Fruit fly (Drosophila melanogaster) whole organism, embryonic: ENCODE measurements around the gene sals.
A peak's percentile ranks its signal among the peaks of the same experiment; 100 is the strongest.

ENCODE experiments used
- Adf1 ChIP-seq: fragments of 200-800 bp; sonication (Bioruptor generic); IDR thresholded peaks from 2 replicates; pipeline ENCODE4 v1.3.6; 2022; ENCODE audit warnings: missing biosample characterization, missing genetic modification characterization
- CG12659 ChIP-seq: fragments of 200-800 bp; sonication (Bioruptor generic); optimal IDR thresholded peaks from 3 replicates; lab custom pipeline; 2017; ENCODE audit warnings: mild to moderate bottlenecking, missing biosample characterization, missing genetic modification reagents, missing genetic modification characterization
- CG13775 ChIP-seq: fragments of 200-800 bp; sonication (Bioruptor generic); optimal IDR thresholded peaks from 3 replicates; lab custom pipeline; 2017; ENCODE audit warnings: missing biosample characterization, mild to moderate bottlenecking, missing genetic modification characterization
- CG14050 ChIP-seq: fragments of 200-800 bp; sonication (Bioruptor generic); IDR thresholded peaks from 3 replicates; pipeline ENCODE4 v1.3.6; 2022; ENCODE audit warnings: missing biosample characterization, missing genetic modification characterization
- CG14667 ChIP-seq: fragments of 200-800 bp; sonication (Bioruptor generic); IDR thresholded peaks from 2 replicates; pipeline ENCODE4 v1.3.6; 2022; ENCODE audit warnings: missing biosample characterization, missing genetic modification characterization
- CG16779 ChIP-seq: fragments of 200-800 bp; sonication (Bioruptor generic); IDR thresholded peaks from 2 replicates; pipeline ENCODE4 v1.3.6; 2022; ENCODE audit warnings: missing biosample characterization, missing genetic modification characterization
- CG16863 ChIP-seq: fragments of 200-800 bp; sonication (Bioruptor generic); optimal IDR thresholded peaks from 3 replicates; lab custom pipeline; 2016; ENCODE audit warnings: missing biosample characterization, missing genetic modification characterization
- CG18011 ChIP-seq: fragments of 200-800 bp; sonication (Bioruptor generic); optimal IDR thresholded peaks from 2 replicates; lab custom pipeline; 2017; ENCODE audit warnings: missing biosample characterization, missing genetic modification characterization, mild to moderate bottlenecking, moderate library complexity, missing genotype
- CG18619 ChIP-seq: fragments of 200-800 bp; sonication (Bioruptor generic); optimal IDR thresholded peaks from 3 replicates; lab custom pipeline; 2017; ENCODE audit warnings: missing biosample characterization, mild to moderate bottlenecking, missing genetic modification characterization
- CG30403 ChIP-seq: fragments of 200-800 bp; sonication (Bioruptor generic); optimal IDR thresholded peaks from 3 replicates; lab custom pipeline; 2016; ENCODE audit warnings: missing biosample characterization, missing genetic modification characterization
- CG34376 ChIP-seq: fragments of 200-800 bp; sonication (Bioruptor generic); optimal IDR thresholded peaks from 2 replicates; lab custom pipeline; 2018; ENCODE audit warnings: missing biosample characterization, mild to moderate bottlenecking, missing genetic modification characterization
- CG4820 ChIP-seq: fragments of 200-800 bp; sonication (Bioruptor generic); optimal IDR thresholded peaks from 3 replicates; lab custom pipeline; 2016; ENCODE audit warnings: missing biosample characterization, missing genetic modification characterization
- CG4854 ChIP-seq: fragments of 200-800 bp; sonication (Bioruptor generic); optimal IDR thresholded peaks from 2 replicates; lab custom pipeline; 2016; ENCODE audit warnings: missing biosample characterization, missing genetic modification characterization, inconsistent platforms
- CG5180 ChIP-seq: fragments of 200-800 bp; sonication (Bioruptor generic); optimal IDR thresholded peaks from 3 replicates; lab custom pipeline; 2017; ENCODE audit warnings: missing biosample characterization, missing genetic modification characterization, mild to moderate bottlenecking, moderate library complexity, missing genetic modification reagents
- CG7786 ChIP-seq: fragments of 200-800 bp; sonication (Bioruptor generic); optimal IDR thresholded peaks from 2 replicates; lab custom pipeline; 2016; ENCODE audit warnings: missing biosample characterization, missing genetic modification characterization
- CG8765 ChIP-seq: fragments of 200-800 bp; sonication (Bioruptor generic); IDR thresholded peaks from 2 replicates; pipeline ENCODE4 v1.3.6; 2022; ENCODE audit warnings: missing biosample characterization, missing genetic modification characterization
- CG9215 ChIP-seq: fragments of 200-800 bp; sonication (Bioruptor generic); IDR thresholded peaks from 2 replicates; pipeline ENCODE4 v1.3.6; 2022; ENCODE audit warnings: missing biosample characterization, missing genetic modification characterization
- CG9817 ChIP-seq: fragments of 200-800 bp; sonication (Bioruptor generic); optimal IDR thresholded peaks from 2 replicates; lab custom pipeline; 2018; ENCODE audit warnings: missing biosample characterization, mild to moderate bottlenecking, missing genetic modification characterization, moderate library complexity
- CkIIα-i1 ChIP-seq: fragments of 200-800 bp; sonication (Bioruptor generic); IDR thresholded peaks from 2 replicates; pipeline ENCODE4 v1.3.6; 2022; ENCODE audit warnings: missing biosample characterization, missing genetic modification characterization
- Dfd ChIP-seq, 2 experiments: fragments of >200 bp; optimal IDR thresholded peaks; 2 replicates each; lab custom pipeline; 2017; ENCODE audit warnings: missing biosample characterization in 2 of 2, missing genetic modification characterization in 2 of 2
- Eip74EF ChIP-seq, 2 experiments: fragments of 200-800 bp in 1 of 2; fragments of >200 bp in 1 of 2; sonication (Bioruptor generic) in 1 of 2; optimal IDR thresholded peaks; 2 replicates each; lab custom pipeline; 2017 to 2019; ENCODE audit warnings: missing biosample characterization in 2 of 2, missing genetic modification characterization in 2 of 2, mild to moderate bottlenecking in 1 of 2, moderate library complexity in 1 of 2
- HLH3B ChIP-seq: fragments of 200-800 bp; sonication (Bioruptor generic); IDR thresholded peaks from 2 replicates; pipeline ENCODE4 v1.3.6; 2022; ENCODE audit warnings: missing biosample characterization, missing genetic modification characterization
- HLH4C ChIP-seq: fragments of 200-800 bp; sonication (Bioruptor generic); IDR thresholded peaks from 3 replicates; pipeline ENCODE4 v1.3.6; 2022; ENCODE audit warnings: missing biosample characterization, missing genetic modification characterization; ENCODE audit not compliant: partially characterized antibody
- Lpt ChIP-seq: fragments of >200 bp; optimal IDR thresholded peaks from 2 replicates; lab custom pipeline; 2018; ENCODE audit warnings: missing biosample characterization, missing genetic modification characterization
- MTF-1 ChIP-seq: fragments of 200-800 bp; sonication (Bioruptor generic); optimal IDR thresholded peaks from 2 replicates; lab custom pipeline; 2018; ENCODE audit warnings: missing biosample characterization, mild to moderate bottlenecking, missing genetic modification characterization, borderline replicate concordance
- Neu2 ChIP-seq: fragments of 200-800 bp; sonication (Bioruptor generic); optimal IDR thresholded peaks from 3 replicates; lab custom pipeline; 2016; ENCODE audit warnings: missing biosample characterization, missing genetic modification characterization, borderline replicate concordance
- Scr ChIP-seq: fragments of 200-800 bp; sonication (Bioruptor generic); IDR thresholded peaks from 2 replicates; pipeline ENCODE4 v1.3.6; 2022; ENCODE audit warnings: missing biosample characterization, missing genetic modification characterization; ENCODE audit not compliant: partially characterized antibody
- Side ChIP-seq: fragments of 200-800 bp; sonication (Bioruptor generic); optimal IDR thresholded peaks from 2 replicates; lab custom pipeline; 2016; ENCODE audit warnings: missing biosample characterization, missing genetic modification characterization
- Ssrp ChIP-seq: fragments of 200-800 bp; sonication (Bioruptor generic); optimal IDR thresholded peaks from 2 replicates; lab custom pipeline; 2018; ENCODE audit warnings: missing biosample characterization, mild to moderate bottlenecking, missing genetic modification characterization, moderate library complexity
- cg ChIP-seq: fragments of 200-800 bp; sonication (Bioruptor generic); optimal IDR thresholded peaks from 3 replicates; lab custom pipeline; 2019; ENCODE audit warnings: missing biosample characterization, mild to moderate bottlenecking, missing genetic modification characterization, moderate library complexity
- da ChIP-seq: fragments of 200-800 bp; sonication (Bioruptor generic); optimal IDR thresholded peaks from 2 replicates; lab custom pipeline; 2016; ENCODE audit warnings: missing biosample characterization, missing genetic modification characterization
- disco-r ChIP-seq: fragments of 200-800 bp; sonication (Bioruptor generic); optimal IDR thresholded peaks from 2 replicates; lab custom pipeline; 2016; ENCODE audit warnings: missing biosample characterization, missing genetic modification characterization
- fu2 ChIP-seq: fragments of 200-800 bp; sonication (Bioruptor generic); optimal IDR thresholded peaks from 2 replicates; lab custom pipeline; 2016; ENCODE audit warnings: missing biosample characterization, missing genetic modification characterization
- grau ChIP-seq: fragments of 200-800 bp; optimal IDR thresholded peaks from 3 replicates; lab custom pipeline; 2019; ENCODE audit warnings: missing biosample characterization, mild to moderate bottlenecking, missing genetic modification characterization, moderate library complexity
- gt ChIP-seq: fragments of 200-800 bp; sonication (Bioruptor generic); IDR thresholded peaks from 2 replicates; pipeline ENCODE4 v1.3.6; 2022; ENCODE audit warnings: missing biosample characterization, missing genetic modification characterization
- ind ChIP-seq: fragments of 200-800 bp; sonication (Bioruptor generic); optimal IDR thresholded peaks from 3 replicates; lab custom pipeline; 2016; ENCODE audit warnings: missing biosample characterization, missing genetic modification characterization
- klu ChIP-seq: fragments of 200-800 bp; sonication (Bioruptor generic); IDR thresholded peaks from 2 replicates; pipeline ENCODE4 v1.3.6; 2022; ENCODE audit warnings: missing biosample characterization, missing genetic modification characterization
- mirr ChIP-seq: fragments of 200-800 bp; sonication (Bioruptor generic); optimal IDR thresholded peaks from 3 replicates; lab custom pipeline; 2018; ENCODE audit warnings: missing biosample characterization, mild to moderate bottlenecking, missing genetic modification characterization
- oc ChIP-seq: fragments of 200-800 bp; sonication (Bioruptor generic); optimal IDR thresholded peaks from 2 replicates; lab custom pipeline; 2018; ENCODE audit warnings: missing biosample characterization, mild to moderate bottlenecking, missing genetic modification characterization, moderate library complexity
- pan ChIP-seq, 4 experiments: fragments of >200 bp in 3 of 4; fragments of 200-800 bp in 1 of 4; sonication (Bioruptor generic) in 1 of 4; optimal IDR thresholded peaks in 3 of 4; IDR thresholded peaks in 1 of 4; 2 replicates each; pipeline versions ENCODE4 v1.3.6 to Lab custom; 2017 to 2022; ENCODE audit warnings: missing biosample characterization in 2 of 4, missing genetic modification characterization in 2 of 4, mixed read lengths in 1 of 4
- phol ChIP-seq: fragments of 200-800 bp; sonication (Bioruptor generic); optimal IDR thresholded peaks from 3 replicates; lab custom pipeline; 2018; ENCODE audit warnings: missing biosample characterization, mild to moderate bottlenecking, missing genetic modification characterization, moderate library complexity
- sc ChIP-seq, 3 experiments: fragments of >200 bp in 2 of 3; fragments of 200-800 bp in 1 of 3; sonication (Bioruptor generic) in 1 of 3; optimal IDR thresholded peaks; 2 replicates in 2 of 3; 3 replicates in 1 of 3; lab custom pipeline; 2017; ENCODE audit warnings: mild to moderate bottlenecking in 1 of 3, missing biosample characterization in 1 of 3, missing genetic modification characterization in 1 of 3, missing genetic modification reagents in 1 of 3
- sim ChIP-seq: fragments of 200-800 bp; sonication (Bioruptor generic); IDR thresholded peaks from 2 replicates; pipeline ENCODE4 v1.3.6; 2022; ENCODE audit warnings: missing biosample characterization, missing genetic modification characterization
- sima ChIP-seq: fragments of 200-800 bp; sonication (Bioruptor generic); optimal IDR thresholded peaks from 2 replicates; lab custom pipeline; 2016; ENCODE audit warnings: missing biosample characterization, missing genetic modification characterization
- sob ChIP-seq: fragments of 200-800 bp; sonication (Bioruptor generic); IDR thresholded peaks from 2 replicates; pipeline ENCODE4 v1.3.6; 2022; ENCODE audit warnings: missing biosample characterization, missing genetic modification characterization
- tgo ChIP-seq: fragments of 200-800 bp; sonication (Bioruptor generic); IDR thresholded peaks from 3 replicates; pipeline ENCODE4 v1.3.6; 2022; ENCODE audit warnings: missing biosample characterization, missing genetic modification characterization
- zfh2 ChIP-seq: fragments of 200-800 bp; sonication (Bioruptor generic); optimal IDR thresholded peaks from 2 replicates; lab custom pipeline; 2016; ENCODE audit warnings: missing biosample characterization, missing genetic modification characterization

The sals gene

DNA sequence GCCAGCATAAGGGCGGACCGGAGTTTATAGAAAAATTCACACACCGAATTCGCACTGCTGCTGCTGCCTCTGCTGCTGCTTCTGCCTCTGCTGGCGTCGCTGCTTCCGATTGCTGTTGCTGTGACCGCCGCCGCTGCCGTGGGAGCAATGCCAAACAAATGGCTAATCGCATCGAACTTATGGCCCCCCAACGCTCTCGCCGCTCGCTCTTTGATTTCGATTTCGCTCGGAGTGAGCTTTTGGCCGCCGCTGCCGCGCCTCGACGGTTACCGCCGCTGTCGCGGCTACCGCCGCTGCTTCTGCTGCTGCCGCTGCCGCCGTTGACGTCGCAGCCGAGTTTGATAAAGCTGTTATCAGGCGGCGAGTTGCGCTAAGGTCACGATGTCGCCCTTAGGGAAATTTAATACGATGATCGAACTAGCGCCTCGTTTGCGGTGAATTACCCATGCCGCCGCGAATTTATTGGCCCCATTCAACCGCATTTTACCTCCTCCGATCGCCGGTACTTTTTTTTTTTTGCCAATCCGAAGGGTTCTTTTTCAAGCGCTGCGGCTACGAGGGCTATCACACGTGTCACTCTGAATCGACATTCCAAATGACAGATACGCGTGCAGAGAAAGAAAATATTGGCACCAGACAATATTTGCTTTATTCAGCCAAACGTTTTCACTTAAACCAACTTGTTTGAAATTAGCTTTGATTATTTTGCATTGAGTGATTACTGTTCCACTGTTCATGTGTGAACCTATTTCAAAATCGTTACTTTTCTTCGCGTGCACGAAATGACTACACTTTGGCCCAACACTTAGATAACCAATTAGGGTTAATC is 6.6 kb upstream of the sals start (continued):
- TF ChIP-seq CG16863 (GFP tag; lab: Kevin White, UChicago) = peak; percentile 61
- TF ChIP-seq zfh2 = peak; percentile 61
- peak; percentile 55 for TF ChIP-seq CG13775 (GFP tag; lab: Kevin White, UChicago)
- TF ChIP-seq mirr (GFP tag; lab: Kevin White, UChicago) = peak; percentile 26
- peak; percentile 61 for TF ChIP-seq phol (tag; lab: Kevin White, UChicago)
- TF ChIP-seq klu (GFP tag; lab: Robert Waterston, UW) = peak; percentile 72
- no peak for TF ChIP-seq HLH4C (GFP tag; lab: Robert Waterston, UW)
- no peak for TF ChIP-seq cg (GFP tag; lab: Kevin White, UChicago)
- peak; percentile 85 for TF ChIP-seq sob
- TF ChIP-seq HLH3B (GFP tag; lab: Robert Waterston, UW) = peak; percentile 72
- TF ChIP-seq Eip74EF (GFP tag; optimal IDR thresholded peaks at IDR 0.05; lab: Kevin White, UChicago) = no peak
- peak; percentile 45; the same call in 1 of the 2 replicates for TF ChIP-seq CG16779 (GFP tag; lab: Robert Waterston, UW)
- TF ChIP-seq CG14050 (GFP tag; lab: Robert Waterston, UW) = peak; percentile 52; the same call in 1 of the 3 replicates
- no peak for TF ChIP-seq Scr (GFP tag; lab: Robert Waterston, UW)
- no peak for TF ChIP-seq CG34376
- TF ChIP-seq gt (GFP tag; lab: Robert Waterston, UW) = 0 out of 2 replicates have a peak, but pooled peaks have one; percentile 32
- TF ChIP-seq CG18011 = peak; percentile 37
- TF ChIP-seq fu2 (GFP tag; lab: Kevin White, UChicago) = peak; percentile 46
- peak; percentile 77 for TF ChIP-seq ind (GFP tag; lab: Kevin White, UChicago)
- peak; percentile 64 for TF ChIP-seq CG30403 (GFP tag; lab: Kevin White, UChicago)
- TF ChIP-seq CG9215 (GFP tag; lab: Robert Waterston, UW) = peak; percentile 78
- TF ChIP-seq CG9817 (tag; lab: Kevin White, UChicago) = peak; percentile 59
- TF ChIP-seq sima (GFP tag; lab: Kevin White, UChicago) = peak; percentile 27
- peak; percentile 82 for TF ChIP-seq CG14667 (GFP tag; lab: Robert Waterston, UW)
- peak; percentile 51 for TF ChIP-seq CG4820 (GFP tag; lab: Kevin White, UChicago)
- TF ChIP-seq Neu2 (GFP tag; lab: Kevin White, UChicago) = peak; percentile 41
- TF ChIP-seq Dfd (GFP tag; optimal IDR thresholded peaks at IDR 0.05; lab: Kevin White, UChicago) = no peak
- TF ChIP-seq tgo = peak; percentile 85
- peak; percentile 98 for TF ChIP-seq Adf1
- no peak for TF ChIP-seq sim (GFP tag; lab: Robert Waterston, UW)
- peak; percentile 44 for TF ChIP-seq Ssrp (tag; lab: Kevin White, UChicago)
- TF ChIP-seq CG12659 (GFP tag; lab: Kevin White, UChicago) = peak; percentile 54
- peak; percentile 10 for TF ChIP-seq oc (tag; lab: Kevin White, UChicago)
- no peak for TF ChIP-seq CG8765
- TF ChIP-seq pan (optimal IDR thresholded peaks at IDR 0.05; lab: Kevin White, UChicago) = no peak
- peak in 1 of 2 experiments; percentile 85 for TF ChIP-seq pan (GFP tag; optimal IDR thresholded peaks at IDR 0.05 in 1 of 2, IDR thresholded peaks at IDR 0.05 in 1 of 2)
- no peak for TF ChIP-seq da (GFP tag; lab: Kevin White, UChicago)
- TF ChIP-seq disco-r = peak; percentile 0
- no peak for TF ChIP-seq sc (optimal IDR thresholded peaks at IDR 0.05; lab: Kevin White, UChicago)
- TF ChIP-seq sc (GFP tag; optimal IDR thresholded peaks at IDR 0.05; lab: Kevin White, UChicago) = no peak
- peak; percentile 35 for TF ChIP-seq Side (GFP tag; lab: Kevin White, UChicago)
- TF ChIP-seq MTF-1 (GFP tag; lab: Kevin White, UChicago) = no peak
- no peak for TF ChIP-seq CkIIα-i1 (GFP tag; lab: Robert Waterston, UW)
- TF ChIP-seq grau (tag; lab: Kevin White, UChicago) = peak; percentile 72
- TF ChIP-seq CG18619 (GFP tag; lab: Kevin White, UChicago) = peak; percentile 59
- TF ChIP-seq CG4854 = peak; percentile 4
- no peak for TF ChIP-seq Lpt (GFP tag; lab: Kevin White, UChicago)
- peak; percentile 67 for TF ChIP-seq CG7786
- peak; percentile 9 for TF ChIP-seq CG5180
